Worm (Caenorhabditis elegans): ENCODE results near the gene Y50E8A.10.

- TF ChIP-seq nhr-11 (tag; optimal IDR thresholded peaks at IDR 0.05) (no peak), mdl-1 (tag; optimal IDR thresholded peaks at IDR 0.05) (no peak), lsy-2 (tag; optimal IDR thresholded peaks at IDR 0.05) (no peak), ceh-82 (tag; optimal IDR thresholded peaks at IDR 0.05) (no peak), lin-39 (tag; optimal IDR thresholded peaks at IDR 0.05) (no peak)
These were observed 12.6 kb downstream of the Y50E8A.10 start for ce11 chrV:14792346-14792745.

All from whole organism, L1 larva.